Fruit fly (Drosophila melanogaster) whole organism, embryonic: ENCODE data around the gene Ugt316A1.

Source experiments
- Antp ChIP-seq: fragments of 200-800 bp; sonication (Bioruptor generic); optimal IDR thresholded peaks from 3 replicates; lab custom pipeline; 2016; ENCODE audit warnings: missing biosample characterization, missing genetic modification characterization
- C15 ChIP-seq: fragments of 200-800 bp; sonication (Bioruptor generic); IDR thresholded peaks from 3 replicates; pipeline ENCODE4 v1.3.6; 2022; ENCODE audit warnings: missing biosample characterization, missing genetic modification characterization
- CG10147 ChIP-seq: fragments of 200-800 bp; sonication (Bioruptor generic); optimal IDR thresholded peaks from 2 replicates; lab custom pipeline; 2019; ENCODE audit warnings: missing biosample characterization, mild to moderate bottlenecking, missing genetic modification characterization, moderate library complexity
- CG11560 ChIP-seq: fragments of 200-800 bp; sonication (Bioruptor generic); IDR thresholded peaks from 3 replicates; pipeline ENCODE4 v1.3.6; 2022; ENCODE audit warnings: missing biosample characterization, missing genetic modification characterization
- CG11723 ChIP-seq: fragments of 200-800 bp; sonication (Bioruptor generic); optimal IDR thresholded peaks from 2 replicates; lab custom pipeline; 2017; ENCODE audit warnings: missing biosample characterization, mild to moderate bottlenecking, missing genetic modification characterization
- CG13287 ChIP-seq: fragments of 200-800 bp; sonication (Bioruptor generic); IDR thresholded peaks from 2 replicates; pipeline ENCODE4 v1.3.6; 2022; ENCODE audit warnings: missing biosample characterization, missing genetic modification characterization; ENCODE audit not compliant: partially characterized antibody
- CG14014 ChIP-seq: fragments of 200-800 bp; sonication (Bioruptor generic); IDR thresholded peaks from 2 replicates; pipeline ENCODE4 v1.3.6; 2022; ENCODE audit warnings: missing biosample characterization, missing genetic modification characterization
- CG1603 ChIP-seq: fragments of 200-800 bp; sonication (Bioruptor generic); optimal IDR thresholded peaks from 2 replicates; lab custom pipeline; 2019; ENCODE audit warnings: missing biosample characterization, mild to moderate bottlenecking, missing genetic modification characterization, moderate library complexity
- CG2129 ChIP-seq: fragments of 200-800 bp; sonication (Bioruptor generic); IDR thresholded peaks from 2 replicates; pipeline ENCODE4 v1.3.6; 2022; ENCODE audit warnings: missing biosample characterization, missing genetic modification characterization; ENCODE audit not compliant: partially characterized antibody
- CG2678 ChIP-seq: fragments of 200-800 bp; sonication (Bioruptor generic); optimal IDR thresholded peaks from 3 replicates; lab custom pipeline; 2019; ENCODE audit warnings: missing biosample characterization, mild to moderate bottlenecking, missing genetic modification characterization, moderate library complexity
- CG30403 ChIP-seq: fragments of 200-800 bp; sonication (Bioruptor generic); optimal IDR thresholded peaks from 3 replicates; lab custom pipeline; 2016; ENCODE audit warnings: missing biosample characterization, missing genetic modification characterization
- CG3163 ChIP-seq: fragments of 200-800 bp; sonication (Bioruptor generic); optimal IDR thresholded peaks from 3 replicates; lab custom pipeline; 2016; ENCODE audit warnings: missing biosample characterization, missing genetic modification characterization
- CG32767 ChIP-seq: fragments of 200-800 bp; sonication (Bioruptor generic); IDR thresholded peaks from 2 replicates; pipeline ENCODE4 v1.3.6; 2022; ENCODE audit warnings: missing biosample characterization, missing genetic modification characterization
- CG42726 ChIP-seq: fragments of 200-800 bp; sonication (Bioruptor generic); IDR thresholded peaks from 2 replicates; pipeline ENCODE4 v1.3.6; 2022; ENCODE audit warnings: missing biosample characterization, missing genetic modification characterization; ENCODE audit not compliant: partially characterized antibody
- CG5245 ChIP-seq: fragments of 200-800 bp; sonication (Bioruptor generic); optimal IDR thresholded peaks from 3 replicates; lab custom pipeline; 2016; ENCODE audit warnings: missing biosample characterization, missing genetic modification characterization
- CG6175 ChIP-seq: fragments of 200-800 bp; sonication (Bioruptor generic); IDR thresholded peaks from 3 replicates; pipeline ENCODE4 v1.3.6; 2022; ENCODE audit warnings: missing biosample characterization, missing genetic modification characterization
- CG6854 ChIP-seq: fragments of 200-800 bp; sonication (Bioruptor generic); optimal IDR thresholded peaks from 3 replicates; lab custom pipeline; 2017; ENCODE audit warnings: missing biosample characterization, mild to moderate bottlenecking, missing genetic modification characterization
- CG7372 ChIP-seq: fragments of 200-800 bp; sonication (Bioruptor generic); IDR thresholded peaks from 2 replicates; pipeline ENCODE4 v1.3.6; 2022; ENCODE audit warnings: missing biosample characterization, missing genetic modification characterization
- CG9797 ChIP-seq: fragments of 200-800 bp; sonication (Bioruptor generic); optimal IDR thresholded peaks from 3 replicates; lab custom pipeline; 2018; ENCODE audit warnings: missing biosample characterization, mild to moderate bottlenecking, missing genetic modification characterization
- CoRest ChIP-seq: fragments of 200-800 bp; sonication (Bioruptor generic); optimal IDR thresholded peaks from 3 replicates; lab custom pipeline; 2018; ENCODE audit warnings: missing biosample characterization, mild to moderate bottlenecking, missing genetic modification characterization, moderate library complexity
- Ets97D ChIP-seq: fragments of 200-800 bp; sonication (Bioruptor generic); optimal IDR thresholded peaks from 3 replicates; lab custom pipeline; 2016; ENCODE audit warnings: missing biosample characterization, missing genetic modification characterization
- Fer1 ChIP-seq: fragments of 200-800 bp; sonication (Bioruptor generic); optimal IDR thresholded peaks from 2 replicates; lab custom pipeline; 2017; ENCODE audit warnings: missing biosample characterization, mild to moderate bottlenecking, missing genetic modification characterization
- HLH4C ChIP-seq: fragments of 200-800 bp; sonication (Bioruptor generic); IDR thresholded peaks from 3 replicates; pipeline ENCODE4 v1.3.6; 2022; ENCODE audit warnings: missing biosample characterization, missing genetic modification characterization; ENCODE audit not compliant: partially characterized antibody
- Hmx ChIP-seq: fragments of 200-800 bp; sonication (Bioruptor generic); optimal IDR thresholded peaks from 2 replicates; lab custom pipeline; 2016; ENCODE audit warnings: missing biosample characterization, missing genetic modification characterization
- Hr78 ChIP-seq, 2 experiments: fragments of 200-800 bp in 1 of 2; fragments of >200 bp in 1 of 2; sonication (Bioruptor generic) in 1 of 2; optimal IDR thresholded peaks; 2 replicates each; lab custom pipeline; 2017 to 2019; ENCODE audit warnings: missing biosample characterization in 2 of 2, missing genetic modification characterization in 2 of 2, mild to moderate bottlenecking in 1 of 2, moderate library complexity in 1 of 2
- Hsf ChIP-seq: fragments of 200-800 bp; sonication (Bioruptor generic); optimal IDR thresholded peaks from 3 replicates; lab custom pipeline; 2016; ENCODE audit warnings: missing biosample characterization, missing genetic modification characterization
- MTF-1 ChIP-seq: fragments of 200-800 bp; sonication (Bioruptor generic); optimal IDR thresholded peaks from 2 replicates; lab custom pipeline; 2018; ENCODE audit warnings: missing biosample characterization, mild to moderate bottlenecking, missing genetic modification characterization, borderline replicate concordance
- Max ChIP-seq: fragments of 200-800 bp; sonication (Bioruptor generic); optimal IDR thresholded peaks from 2 replicates; lab custom pipeline; 2016; ENCODE audit warnings: missing biosample characterization, mild to moderate bottlenecking, missing genetic modification characterization
- Nf-YA ChIP-seq: fragments of 200-800 bp; sonication (Bioruptor generic); IDR thresholded peaks from 2 replicates; pipeline ENCODE4 v1.3.6; 2022; ENCODE audit warnings: missing biosample characterization, missing genetic modification characterization
- PHDP ChIP-seq: fragments of 200-800 bp; sonication (Bioruptor generic); optimal IDR thresholded peaks from 3 replicates; lab custom pipeline; 2018; ENCODE audit warnings: missing biosample characterization, mild to moderate bottlenecking, missing genetic modification characterization, moderate library complexity
- Usf ChIP-seq: fragments of 200-800 bp; sonication (Bioruptor generic); optimal IDR thresholded peaks from 2 replicates; lab custom pipeline; 2017; ENCODE audit warnings: missing genotype, missing biosample characterization, missing genetic modification characterization
- br ChIP-seq: fragments of >200 bp; optimal IDR thresholded peaks from 2 replicates; lab custom pipeline; 2017
- corto ChIP-seq: fragments of 200-800 bp; sonication (Bioruptor generic); optimal IDR thresholded peaks from 2 replicates; lab custom pipeline; 2016; ENCODE audit warnings: missing biosample characterization, mild to moderate bottlenecking, missing genetic modification characterization, moderate library complexity
- ems ChIP-seq: fragments of 200-800 bp; sonication (Bioruptor generic); optimal IDR thresholded peaks from 3 replicates; lab custom pipeline; 2016; ENCODE audit warnings: missing biosample characterization, missing genetic modification characterization
- ewg ChIP-seq: fragments of 200-800 bp; sonication (Bioruptor generic); optimal IDR thresholded peaks from 3 replicates; lab custom pipeline; 2017; ENCODE audit warnings: mild to moderate bottlenecking, missing biosample characterization, missing genetic modification reagents, missing genetic modification characterization
- fd64A ChIP-seq: fragments of 200-800 bp; sonication (Bioruptor generic); optimal IDR thresholded peaks from 3 replicates; lab custom pipeline; 2018; ENCODE audit warnings: missing biosample characterization, mild to moderate bottlenecking, missing genetic modification characterization
- gcm ChIP-seq: fragments of 200-800 bp; sonication (Bioruptor generic); optimal IDR thresholded peaks from 2 replicates; lab custom pipeline; 2019; ENCODE audit warnings: missing biosample characterization, mild to moderate bottlenecking, missing genetic modification characterization, moderate library complexity
- ind ChIP-seq: fragments of 200-800 bp; sonication (Bioruptor generic); optimal IDR thresholded peaks from 3 replicates; lab custom pipeline; 2016; ENCODE audit warnings: missing biosample characterization, missing genetic modification characterization
- jigr1 ChIP-seq: fragments of 200-800 bp; sonication (Bioruptor generic); IDR thresholded peaks from 3 replicates; pipeline ENCODE4 v1.3.6; 2022; ENCODE audit warnings: missing biosample characterization, missing genetic modification characterization
- kay ChIP-seq: fragments of 200-800 bp; sonication (Bioruptor generic); optimal IDR thresholded peaks from 2 replicates; lab custom pipeline; 2016; ENCODE audit warnings: missing biosample characterization, missing genetic modification characterization
- mirr ChIP-seq: fragments of 200-800 bp; sonication (Bioruptor generic); optimal IDR thresholded peaks from 3 replicates; lab custom pipeline; 2018; ENCODE audit warnings: missing biosample characterization, mild to moderate bottlenecking, missing genetic modification characterization
- nau ChIP-seq: fragments of 200-800 bp; sonication (Bioruptor generic); optimal IDR thresholded peaks from 3 replicates; lab custom pipeline; 2017; ENCODE audit warnings: missing biosample characterization, mild to moderate bottlenecking, missing genetic modification characterization, missing genetic modification reagents
- pho ChIP-seq: fragments of 200-800 bp; sonication (Bioruptor generic); optimal IDR thresholded peaks from 2 replicates; lab custom pipeline; 2016; ENCODE audit warnings: missing biosample characterization, missing genetic modification characterization
- prd ChIP-seq, 3 experiments: fragments of >200 bp in 2 of 3; fragments of 200-800 bp in 1 of 3; sonication (Bioruptor generic) in 1 of 3; optimal IDR thresholded peaks in 2 of 3; IDR thresholded peaks in 1 of 3; 2 replicates in 2 of 3; 3 replicates in 1 of 3; pipeline versions ENCODE4 v1.3.6 to Lab custom; 2017 to 2022; ENCODE audit warnings: missing biosample characterization in 1 of 3, missing genetic modification characterization in 1 of 3
- sens ChIP-seq: fragments of 200-800 bp; sonication (Bioruptor generic); peaks from one replicate; lab custom pipeline; 2016; ENCODE audit warnings: missing biosample characterization, missing genetic modification characterization
- sens-2 ChIP-seq: fragments of 200-800 bp; sonication (Bioruptor generic); IDR thresholded peaks from 2 replicates; pipeline ENCODE4 v1.3.6; 2022; ENCODE audit warnings: missing biosample characterization, missing genetic modification characterization
- sisA ChIP-seq: fragments of 200-800 bp; sonication (Bioruptor generic); IDR thresholded peaks from 2 replicates; pipeline ENCODE4 v1.3.6; 2022; ENCODE audit warnings: missing biosample characterization, missing genetic modification characterization
- trem ChIP-seq: fragments of 200-800 bp; optimal IDR thresholded peaks from 3 replicates; lab custom pipeline; 2019; ENCODE audit warnings: missing biosample characterization, mild to moderate bottlenecking, missing genetic modification characterization, moderate library complexity
- ttk ChIP-seq: fragments of 200-800 bp; sonication (Bioruptor generic); IDR thresholded peaks from 2 replicates; pipeline ENCODE4 v2.1.2; 2022; ENCODE audit warnings: missing biosample characterization, missing genetic modification characterization
- vvl ChIP-seq: fragments of 200-800 bp; sonication (Bioruptor generic); IDR thresholded peaks from 2 replicates; pipeline ENCODE4 v1.3.6; 2022; ENCODE audit warnings: missing biosample characterization, missing genetic modification characterization

Gene Ugt316A1

dm6 chr3L:19041665-19042385 lies 20.8 kb downstream of the Ugt316A1 start (continued):
- TF ChIP-seq Fer1: peak; percentile 17
- peak; percentile 35 for TF ChIP-seq CoRest (tag; lab: Kevin White, UChicago)
- no peak for TF ChIP-seq nau
- no peak for TF ChIP-seq Ets97D (GFP tag; lab: Kevin White, UChicago)
- TF ChIP-seq gcm (GFP tag; lab: Kevin White, UChicago): no peak
- TF ChIP-seq CG32767 (GFP tag; lab: Robert Waterston, UW): no peak
- TF ChIP-seq ewg (GFP tag; lab: Kevin White, UChicago): peak; percentile 3
- TF ChIP-seq CG2678 (tag; lab: Kevin White, UChicago): peak; percentile 37
- no peak for TF ChIP-seq Usf
- TF ChIP-seq mirr: no peak
- TF ChIP-seq HLH4C (GFP tag; lab: Robert Waterston, UW): no peak; the same call in 2 of the 3 replicates
- TF ChIP-seq br (lab: Kevin White, UChicago): no peak
- peak; percentile 83 for TF ChIP-seq sens (GFP tag; lab: Kevin White, UChicago)
- TF ChIP-seq Hmx: no peak
- TF ChIP-seq corto (GFP tag; lab: Kevin White, UChicago): peak; percentile 62
- TF ChIP-seq Hsf: peak; percentile 22
- TF ChIP-seq CG7372: no peak
- no peak for TF ChIP-seq C15 (GFP tag; lab: Robert Waterston, UW)
- TF ChIP-seq Hr78 (GFP tag; optimal IDR thresholded peaks at IDR 0.05; lab: Kevin White, UChicago): no peak
- TF ChIP-seq pho (GFP tag; lab: Kevin White, UChicago): no peak
- no peak for TF ChIP-seq CG1603 (tag; lab: Kevin White, UChicago)
- peak; percentile 23 for TF ChIP-seq PHDP (tag; lab: Kevin White, UChicago)
- TF ChIP-seq CG11560 (tag; lab: Robert Waterston, UW): no peak
- no peak for TF ChIP-seq CG9797
- no peak for TF ChIP-seq MTF-1 (GFP tag; lab: Kevin White, UChicago)
- peak; percentile 12 for TF ChIP-seq ems (GFP tag; lab: Kevin White, UChicago)
- TF ChIP-seq fd64A (GFP tag; lab: Kevin White, UChicago): no peak
- TF ChIP-seq ind: no peak
- TF ChIP-seq prd (optimal IDR thresholded peaks at IDR 0.05; lab: Kevin White, UChicago): no peak
- TF ChIP-seq prd (GFP tag; IDR thresholded peaks at IDR 0.05; lab: Robert Waterston, UW): peak; percentile 17; the same call in 1 of the 3 replicates
- no peak for TF ChIP-seq CG6175 (GFP tag; lab: Robert Waterston, UW)
- no peak for TF ChIP-seq CG5245 (GFP tag; lab: Kevin White, UChicago)
- TF ChIP-seq CG2129 (GFP tag; lab: Robert Waterston, UW): no peak
- TF ChIP-seq CG3163 (GFP tag; lab: Kevin White, UChicago): no peak
- no peak for TF ChIP-seq Max
- no peak for TF ChIP-seq trem (tag; lab: Kevin White, UChicago)
- peak; percentile 8 for TF ChIP-seq CG11723
- TF ChIP-seq Nf-YA: no peak
- TF ChIP-seq CG14014 (GFP tag; lab: Robert Waterston, UW): no peak
- peak; percentile 9 for TF ChIP-seq CG6854 (GFP tag; lab: Kevin White, UChicago)
- TF ChIP-seq CG42726: no peak
- peak; percentile 37 for TF ChIP-seq CG30403 (GFP tag; lab: Kevin White, UChicago)
- TF ChIP-seq jigr1: no peak
- TF ChIP-seq CG13287 (GFP tag; lab: Robert Waterston, UW): no peak
- no peak for TF ChIP-seq vvl (GFP tag; lab: Robert Waterston, UW)
- no peak for TF ChIP-seq kay (GFP tag; lab: Kevin White, UChicago)
- TF ChIP-seq sens-2 (GFP tag; lab: Robert Waterston, UW): no peak
- no peak for TF ChIP-seq Antp (GFP tag; lab: Kevin White, UChicago)
- peak; percentile 18; the same call in 1 of the 2 replicates for TF ChIP-seq sisA (GFP tag; lab: Robert Waterston, UW)
- TF ChIP-seq CG10147 (GFP tag; lab: Kevin White, UChicago): no peak
- no peak for TF ChIP-seq ttk (GFP tag; lab: Robert Waterston, UW)
